Worm (Caenorhabditis elegans) whole organism, L3 larva: Measurements from ENCODE around the gene T11F8.4.

ENCODE experiments used
- aly-2 ChIP-seq: fragments of 150-350 bp; optimal IDR thresholded peaks from 2 replicates; lab custom pipeline; 2014; ENCODE audit warnings: missing biosample characterization, missing genetic modification characterization
- ama-1 ChIP-seq: fragments of 150-350 bp; optimal IDR thresholded peaks from 2 replicates; lab custom pipeline; 2018
- ceh-16 ChIP-seq: sonication (generic microtip); optimal IDR thresholded peaks from 2 replicates; lab custom pipeline; 2017; ENCODE audit warnings: missing biosample characterization, missing genetic modification characterization
- daf-12 ChIP-seq: fragments of 150-350 bp; optimal IDR thresholded peaks from 2 replicates; lab custom pipeline; 2014; ENCODE audit warnings: missing biosample characterization, missing genetic modification reagents, missing genetic modification characterization
- elt-3 ChIP-seq, 3 experiments: fragments of 150-350 bp in 1 of 3; sonication (generic microtip) in 2 of 3; optimal IDR thresholded peaks; 2 replicates in 2 of 3; 4 replicates in 1 of 3; lab custom pipeline; 2014 to 2017; ENCODE audit warnings: missing biosample characterization in 3 of 3, missing genetic modification characterization in 3 of 3
- hmg-11 ChIP-seq: sonication (generic microtip); optimal IDR thresholded peaks from 2 replicates; lab custom pipeline; 2016; ENCODE audit warnings: missing genetic modification characterization, missing compliant biosample characterization
- jun-1 ChIP-seq: fragments of 150-350 bp; optimal IDR thresholded peaks from 2 replicates; lab custom pipeline; 2014; ENCODE audit warnings: missing biosample characterization, missing genetic modification reagents, missing genetic modification characterization
- lin-39 ChIP-seq: fragments of 150-350 bp; optimal IDR thresholded peaks from 2 replicates; lab custom pipeline; 2018; ENCODE audit warnings: missing biosample characterization, missing genetic modification reagents, missing genetic modification characterization
- mdl-1 ChIP-seq: fragments of 150-350 bp; optimal IDR thresholded peaks from 2 replicates; lab custom pipeline; 2014; ENCODE audit warnings: missing biosample characterization, missing genetic modification characterization
- nhr-11 ChIP-seq: fragments of 150-350 bp; optimal IDR thresholded peaks from 2 replicates; lab custom pipeline; 2014; ENCODE audit warnings: missing biosample characterization, missing genetic modification characterization
- pha-4 ChIP-seq: fragments of 150-350 bp; optimal IDR thresholded peaks from 2 replicates; lab custom pipeline; 2014; ENCODE audit warnings: missing biosample characterization, missing genetic modification reagents, missing genetic modification characterization
- skn-1 ChIP-seq: fragments of 150-350 bp; optimal IDR thresholded peaks from 2 replicates; lab custom pipeline; 2014; ENCODE audit warnings: missing biosample characterization, missing genetic modification characterization
- ztf-11 ChIP-seq: fragments of 150-350 bp; optimal IDR thresholded peaks from 2 replicates; lab custom pipeline; 2014; ENCODE audit warnings: missing biosample characterization, missing genetic modification characterization

DNA sequence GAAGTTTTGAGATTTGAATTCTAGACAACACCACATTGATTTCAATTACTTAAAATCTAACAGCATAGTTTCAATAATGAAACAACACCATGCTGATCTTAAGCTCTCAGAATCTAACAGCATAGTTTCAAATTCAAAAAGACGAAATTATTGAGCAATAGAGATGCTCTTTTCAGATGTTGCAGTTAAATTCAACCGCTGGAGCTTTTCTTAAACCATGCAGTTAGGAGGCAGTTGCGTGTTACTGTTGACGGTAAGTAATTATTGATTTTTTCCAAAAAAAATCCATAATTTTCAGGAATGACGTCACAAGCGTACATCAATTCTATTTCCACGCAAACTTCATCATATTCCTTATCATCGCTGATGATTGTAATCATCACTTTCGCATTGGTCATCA is 6.4 kb upstream of the T11F8.4 start, which contains the start of gene T11F8.5:
- TF ChIP-seq ztf-11 (no peak), elt-3 (tag; optimal IDR thresholded peaks at IDR 0.05; lab: Kevin White, UChicago) (no peak), nhr-11 (tag; lab: Kevin White, UChicago) (no peak), mdl-1 (no peak), jun-1 (tag; lab: Kevin White, UChicago) (no peak), aly-2 (tag; lab: Kevin White, UChicago) (no peak), skn-1 (tag; lab: Kevin White, UChicago) (no peak), hmg-11 (tag; lab: Kevin White, UChicago) (no peak), daf-12 (tag; lab: Kevin White, UChicago) (no peak), pha-4 (tag; lab: Kevin White, UChicago) (no peak), lin-39 (tag; lab: Kevin White, UChicago) (no peak), ama-1 (no peak), ceh-16 (tag; lab: Kevin White, UChicago) (no peak)
